Worm (Caenorhabditis elegans): ENCODE data around the gene mec-14.

DNA sequence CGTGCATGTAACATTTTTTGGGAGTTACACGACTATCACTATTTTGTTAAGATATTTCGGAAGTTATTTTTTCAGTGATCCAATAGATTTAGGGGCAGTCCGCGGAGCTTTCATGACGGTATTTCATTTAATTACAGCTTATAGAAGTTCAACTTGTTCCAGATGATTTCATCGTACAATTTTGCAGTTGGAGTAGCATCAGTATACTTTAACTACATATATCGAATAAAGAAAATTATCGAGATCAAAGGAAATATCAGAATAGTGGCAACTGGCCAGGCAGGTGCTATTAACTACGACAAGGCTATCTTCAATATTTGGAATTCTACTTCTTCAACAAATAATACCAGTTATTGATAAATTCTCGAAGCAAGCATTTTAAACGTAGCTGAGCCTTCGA is 14.3 kb downstream of the mec-14 start:
- TF ChIP-seq nhr-11 (tag; optimal IDR thresholded peaks at IDR 0.05) (no peak), ceh-16 (tag; optimal IDR thresholded peaks at IDR 0.05) (no peak), elt-1 (tag; optimal IDR thresholded peaks at IDR 0.05) (no peak), elt-3 (tag; optimal IDR thresholded peaks at IDR 0.05) (no peak), pqm-1 (tag; optimal IDR thresholded peaks at IDR 0.05) (no peak), ztf-4 (tag; optimal IDR thresholded peaks at IDR 0.05) (no peak), nhr-43 (tag; optimal IDR thresholded peaks at IDR 0.05; ENCODE audit: poor library complexity, severe bottlenecking) (no peak), lin-39 (tag; optimal IDR thresholded peaks at IDR 0.05) (no peak), snpc-4 (tag; optimal IDR thresholded peaks at IDR 0.05) (no peak), mml-1 (tag; optimal IDR thresholded peaks at IDR 0.05) (no peak), aly-2 (tag; optimal IDR thresholded peaks at IDR 0.05) (no peak), nhr-76 (tag; optimal IDR thresholded peaks at IDR 0.05) (no peak), nhr-237 (tag; optimal IDR thresholded peaks at IDR 0.05) (no peak)
